Worm (Caenorhabditis elegans): Measurements from ENCODE around the gene gst-30.
"Not testable (repeated sequence)": the region's sequence is repeated elsewhere in the genome, so short reads cannot be mapped to it uniquely, and the experiment has no call there.

DNA sequence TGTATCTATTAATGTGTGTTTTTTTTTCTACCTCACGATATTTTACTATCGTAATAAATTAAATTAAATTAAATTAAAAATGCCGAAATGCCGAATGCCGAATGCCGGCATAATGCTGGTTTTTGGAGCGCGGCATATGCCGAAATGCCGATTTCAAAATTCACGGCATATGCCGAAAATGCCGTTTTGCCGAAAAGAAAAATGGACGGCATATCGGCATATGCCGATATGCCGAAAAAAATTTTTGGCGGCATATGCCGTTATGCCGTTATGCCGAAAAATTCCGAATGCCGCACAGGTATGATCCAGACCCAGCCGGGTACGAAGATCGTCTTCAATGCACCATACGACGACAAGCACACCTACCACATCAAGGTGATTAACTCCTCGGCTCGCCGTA, 36.3 kb downstream of the gst-30 start, which contains the start of gene msp-32:
- not testable (repeated sequence) for TF ChIP-seq let-607 (tag; optimal IDR thresholded peaks at IDR 0.05); snpc-4 (GFP tag; optimal IDR thresholded peaks at IDR 0.05); snpc-4 (tag; optimal IDR thresholded peaks at IDR 0.05); mxl-1 (tag; optimal IDR thresholded peaks at IDR 0.05); hmg-20 (GFP tag; IDR thresholded peaks at IDR 0.05)

All from whole organism, young adult.